Fruit fly (Drosophila melanogaster): ENCODE results near the gene CG2120.

Gene CG2120

dm6 chrX:8176291-8177029 is 40.8 kb downstream of the CG2120 start:
- TF ChIP-seq CTCF (optimal IDR thresholded peaks at IDR 0.05) (no peak), CG8478 (optimal IDR thresholded peaks at IDR 0.05) (no peak)

- no peak for TF ChIP-seq CG8478 (optimal IDR thresholded peaks at IDR 0.05)
- no peak for TF ChIP-seq CTCF (optimal IDR thresholded peaks at IDR 0.05)
These were observed 41.4 kb downstream of the CG2120 start, which contains the start of gene slpr for dm6 chrX:8177030-8177349. Gene slpr (minus strand): TSS chrX:8177185.

DNA sequence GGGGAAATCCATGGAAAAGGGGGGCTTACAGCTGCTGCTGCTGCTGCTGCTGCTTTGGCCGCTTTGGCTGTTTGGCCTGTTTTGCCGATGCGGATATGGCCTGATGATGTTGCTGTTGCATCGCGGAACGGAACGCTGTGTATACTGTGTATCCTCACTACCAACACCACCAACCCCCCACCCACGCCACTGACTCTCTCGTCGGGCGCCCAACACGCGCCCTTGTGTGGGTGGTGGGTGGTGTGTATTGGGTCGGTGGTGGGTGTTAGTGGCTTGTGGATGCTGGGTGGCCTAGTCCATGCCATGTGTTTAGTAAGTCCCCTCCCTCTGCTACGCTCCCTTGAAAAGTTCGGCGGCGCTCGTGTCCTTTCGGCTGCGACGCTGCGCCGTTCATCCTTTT is 42.1 kb downstream of the CG2120 start:
- TF ChIP-seq CG8478 (optimal IDR thresholded peaks at IDR 0.05) = no peak
- TF ChIP-seq CTCF (optimal IDR thresholded peaks at IDR 0.05) = no peak

DNA sequence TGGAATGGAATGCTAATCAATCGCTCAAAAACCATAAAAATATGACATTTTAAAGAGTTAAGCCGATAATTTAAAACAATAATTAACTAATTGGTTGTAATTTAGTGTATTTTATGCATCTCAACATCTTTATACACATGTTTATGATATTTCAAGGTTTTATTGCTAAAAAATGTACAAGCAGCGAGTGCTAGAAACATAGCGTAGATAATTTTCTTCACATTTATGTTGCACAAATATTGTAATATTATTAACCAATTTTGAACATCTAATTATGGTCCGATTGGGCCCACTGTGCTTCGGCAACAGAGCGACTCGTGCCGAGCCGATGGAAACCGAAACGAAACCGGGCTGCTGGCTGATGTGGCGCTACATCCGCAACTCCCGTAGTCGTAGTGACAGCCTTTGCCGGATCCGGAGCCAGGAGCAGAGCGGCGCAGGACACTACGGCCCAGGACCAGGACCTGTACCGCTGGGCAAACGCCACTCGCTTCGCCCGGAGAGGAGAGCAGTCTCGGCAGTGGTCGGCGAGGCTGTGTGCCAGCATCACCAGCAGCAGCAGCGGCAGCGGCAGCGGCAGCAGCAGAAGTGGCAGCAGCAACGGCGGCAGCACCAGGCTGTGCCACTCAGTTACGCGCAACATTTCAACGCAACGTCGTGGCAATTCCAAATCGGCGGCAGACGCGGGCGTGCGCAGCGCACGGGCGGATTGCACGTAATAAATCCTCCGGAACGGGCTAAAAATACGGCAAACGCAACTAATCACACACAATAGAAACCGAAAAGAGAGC is 42.7 kb downstream of the CG2120 start, which contains the start of gene sdt:
sdt (plus strand) TSS at position 385 of the 791 bp plus-strand sequence.
- no peak for TF ChIP-seq CTCF (optimal IDR thresholded peaks at IDR 0.05)
- no peak for TF ChIP-seq CG8478 (optimal IDR thresholded peaks at IDR 0.05)

dm6 chrX:8178989-8179388 is 43.4 kb downstream of the CG2120 start:
- TF ChIP-seq CTCF (optimal IDR thresholded peaks at IDR 0.05) (no peak), CG8478 (optimal IDR thresholded peaks at IDR 0.05) (no peak)

dm6 chrX:8179858-8180257 is 44.2 kb downstream of the CG2120 start:
- no peak for TF ChIP-seq CTCF (optimal IDR thresholded peaks at IDR 0.05)
- TF ChIP-seq CG8478 (optimal IDR thresholded peaks at IDR 0.05) = no peak
